Fruit fly (Drosophila melanogaster) whole organism, wandering third instar larva: ENCODE measurements around the gene CG18754.

Experiments
- GATAd ChIP-seq: sonication (Bioruptor generic); optimal IDR thresholded peaks from 2 replicates; lab custom pipeline; 2016; ENCODE audit warnings: missing biosample characterization, missing genetic modification characterization
- Jra ChIP-seq: sonication (Bioruptor generic); optimal IDR thresholded peaks from 2 replicates; lab custom pipeline; 2016; ENCODE audit warnings: missing biosample characterization, missing genetic modification characterization
- Mio ChIP-seq: sonication (Bioruptor generic); optimal IDR thresholded peaks from 2 replicates; lab custom pipeline; 2016; ENCODE audit warnings: missing biosample characterization, missing genetic modification characterization
- OdsH ChIP-seq: fragments of 200-800 bp; sonication (Bioruptor generic); optimal IDR thresholded peaks from 2 replicates; lab custom pipeline; 2016; ENCODE audit warnings: missing biosample characterization, mild to moderate bottlenecking, missing genetic modification characterization
- Vsx2 ChIP-seq: fragments of 200-300, 225-300 bp; sonication (Bioruptor generic); optimal IDR thresholded peaks from 2 replicates; lab custom pipeline; 2018; ENCODE audit warnings: missing biosample characterization, missing genetic modification characterization; ENCODE audit not compliant: partially characterized antibody
- br ChIP-seq: fragments of 200-800 bp; sonication (Bioruptor generic); optimal IDR thresholded peaks from 2 replicates; lab custom pipeline; 2016; ENCODE audit warnings: missing biosample characterization, missing genetic modification characterization
- dsf ChIP-seq: sonication (Bioruptor generic); optimal IDR thresholded peaks from 2 replicates; lab custom pipeline; 2016; ENCODE audit warnings: missing biosample characterization, missing genetic modification characterization, borderline replicate concordance
- fru ChIP-seq: fragments of 200-800 bp; sonication (Bioruptor generic); optimal IDR thresholded peaks from 3 replicates; lab custom pipeline; 2016; ENCODE audit warnings: missing biosample characterization, mild to moderate bottlenecking, missing genetic modification characterization
- psq ChIP-seq: fragments of 200-800 bp; sonication (Bioruptor generic); optimal IDR thresholded peaks from 3 replicates; lab custom pipeline; 2017; ENCODE audit warnings: missing biosample characterization, mild to moderate bottlenecking, missing genetic modification characterization, moderate library complexity
- sv ChIP-seq: fragments of 200-800 bp; sonication (Bioruptor generic); optimal IDR thresholded peaks from 3 replicates; lab custom pipeline; 2016; ENCODE audit warnings: missing biosample characterization, missing genetic modification characterization

- no peak for TF ChIP-seq Vsx2
- no peak for TF ChIP-seq Mio
- TF ChIP-seq br (GFP tag; lab: Kevin White, UChicago) = peak; percentile 41
- peak; percentile 66 for TF ChIP-seq sv
- peak; percentile 44 for TF ChIP-seq OdsH (GFP tag; lab: Kevin White, UChicago)
- TF ChIP-seq psq (GFP tag; lab: Kevin White, UChicago) = no peak
- TF ChIP-seq GATAd (GFP tag; lab: Kevin White, UChicago) = no peak
- peak; percentile 41 for TF ChIP-seq fru (GFP tag; lab: Kevin White, UChicago)
- TF ChIP-seq dsf (GFP tag; lab: Kevin White, UChicago) = no peak
- no peak for TF ChIP-seq Jra (GFP tag; lab: Kevin White, UChicago)
Observed at dm6 chr3R:23646183-23646582, 37.7 kb upstream of the CG18754 start.
